Fruit fly (Drosophila melanogaster) whole organism, embryonic: Measurements from ENCODE around the gene CG4950.

Source experiments
- ATbp ChIP-seq: fragments of 200-800 bp; sonication (Bioruptor generic); optimal IDR thresholded peaks from 2 replicates; lab custom pipeline; 2017; ENCODE audit warnings: missing biosample characterization, mild to moderate bottlenecking, missing genetic modification characterization, missing genetic modification reagents
- BEAF-32 ChIP-seq: fragments of 200-800 bp; sonication (Bioruptor generic); optimal IDR thresholded peaks from 3 replicates; lab custom pipeline; 2017; ENCODE audit warnings: missing biosample characterization, missing genetic modification characterization, mild to moderate bottlenecking, moderate library complexity, missing genetic modification reagents
- CG10147 ChIP-seq: fragments of 200-800 bp; sonication (Bioruptor generic); optimal IDR thresholded peaks from 2 replicates; lab custom pipeline; 2019; ENCODE audit warnings: missing biosample characterization, mild to moderate bottlenecking, missing genetic modification characterization, moderate library complexity
- CG10209 ChIP-seq: fragments of 200-800 bp; sonication (Bioruptor generic); optimal IDR thresholded peaks from 3 replicates; lab custom pipeline; 2017; ENCODE audit warnings: missing biosample characterization, mild to moderate bottlenecking, missing genetic modification characterization, missing genetic modification reagents
- CG10565 ChIP-seq: fragments of 200-800 bp; sonication (Bioruptor generic); optimal IDR thresholded peaks from 3 replicates; lab custom pipeline; 2016; ENCODE audit warnings: missing biosample characterization, mild to moderate bottlenecking, missing genetic modification characterization
- CG10654 ChIP-seq: fragments of 200-800 bp; sonication (Bioruptor generic); optimal IDR thresholded peaks from 2 replicates; lab custom pipeline; 2016; ENCODE audit warnings: missing biosample characterization, missing genetic modification characterization
- CG11085 ChIP-seq: fragments of 200-800 bp; sonication (Bioruptor generic); IDR thresholded peaks from 2 replicates; pipeline ENCODE4 v1.3.6; 2022; ENCODE audit warnings: missing biosample characterization, missing genetic modification characterization
- CG11723 ChIP-seq: fragments of 200-800 bp; sonication (Bioruptor generic); optimal IDR thresholded peaks from 2 replicates; lab custom pipeline; 2017; ENCODE audit warnings: missing biosample characterization, mild to moderate bottlenecking, missing genetic modification characterization
- CG12155 ChIP-seq: fragments of 200-800 bp; sonication (Bioruptor generic); optimal IDR thresholded peaks from 3 replicates; lab custom pipeline; 2016; ENCODE audit warnings: missing biosample characterization, missing genetic modification characterization
- CG14441 ChIP-seq: fragments of 200-800 bp; sonication (Bioruptor generic); IDR thresholded peaks from 2 replicates; pipeline ENCODE4 v1.3.6; 2022; ENCODE audit warnings: missing biosample characterization, missing genetic modification characterization
- CG14667 ChIP-seq: fragments of 200-800 bp; sonication (Bioruptor generic); IDR thresholded peaks from 2 replicates; pipeline ENCODE4 v1.3.6; 2022; ENCODE audit warnings: missing biosample characterization, missing genetic modification characterization
- CG14860 ChIP-seq: fragments of 200-800 bp; sonication (Bioruptor generic); IDR thresholded peaks from 3 replicates; pipeline ENCODE4 v1.3.6; 2022; ENCODE audit warnings: missing biosample characterization, missing genetic modification characterization; ENCODE audit not compliant: partially characterized antibody
- CG15011 ChIP-seq: fragments of 200-800 bp; sonication (Bioruptor generic); optimal IDR thresholded peaks from 3 replicates; lab custom pipeline; 2018; ENCODE audit warnings: missing biosample characterization, mild to moderate bottlenecking, missing genetic modification characterization
- CG15514 ChIP-seq: fragments of 200-800 bp; sonication (Bioruptor generic); optimal IDR thresholded peaks from 3 replicates; lab custom pipeline; 2017; ENCODE audit warnings: missing biosample characterization, missing genetic modification characterization, mild to moderate bottlenecking, moderate library complexity, missing genetic modification reagents
- CG32532 ChIP-seq: fragments of 200-800 bp; sonication (Bioruptor generic); IDR thresholded peaks from 2 replicates; pipeline ENCODE4 v1.3.6; 2022; ENCODE audit warnings: missing biosample characterization, missing genetic modification characterization
- CG4820 ChIP-seq: fragments of 200-800 bp; sonication (Bioruptor generic); optimal IDR thresholded peaks from 3 replicates; lab custom pipeline; 2016; ENCODE audit warnings: missing biosample characterization, missing genetic modification characterization
- CG6791 ChIP-seq: fragments of 200-800 bp; sonication (Bioruptor generic); IDR thresholded peaks from 3 replicates; pipeline ENCODE4 v1.3.6; 2022; ENCODE audit warnings: missing biosample characterization, missing genetic modification characterization; ENCODE audit not compliant: partially characterized antibody
- CG7745 ChIP-seq: fragments of 200-800 bp; sonication (Bioruptor generic); optimal IDR thresholded peaks from 2 replicates; lab custom pipeline; 2018; ENCODE audit warnings: missing biosample characterization, mild to moderate bottlenecking, missing genetic modification characterization, moderate library complexity
- CG8281 ChIP-seq: fragments of 200-800 bp; sonication (Bioruptor generic); optimal IDR thresholded peaks from 2 replicates; lab custom pipeline; 2018; ENCODE audit warnings: missing biosample characterization, mild to moderate bottlenecking, missing genetic modification characterization, moderate library complexity
- CG9876 ChIP-seq: fragments of 200-800 bp; sonication (Bioruptor generic); optimal IDR thresholded peaks from 2 replicates; lab custom pipeline; 2016; ENCODE audit warnings: missing biosample characterization, missing genetic modification characterization
- Chrac-16 ChIP-seq: fragments of 200-800 bp; sonication (Bioruptor generic); optimal IDR thresholded peaks from 3 replicates; lab custom pipeline; 2016; ENCODE audit warnings: missing biosample characterization, missing genetic modification characterization
- D ChIP-seq, 2 experiments: fragments of 200-800 bp in 1 of 2; fragments of >200 bp in 1 of 2; sonication (Bioruptor generic) in 1 of 2; optimal IDR thresholded peaks; 2 replicates in 1 of 2; 3 replicates in 1 of 2; lab custom pipeline; 2017; ENCODE audit warnings: mild to moderate bottlenecking in 1 of 2, missing biosample characterization in 1 of 2, missing genetic modification characterization in 1 of 2, missing genetic modification reagents in 1 of 2
- Hand ChIP-seq: fragments of 200-800 bp; sonication (Bioruptor generic); optimal IDR thresholded peaks from 2 replicates; lab custom pipeline; 2017; ENCODE audit warnings: mild to moderate bottlenecking, missing biosample characterization, missing genetic modification reagents, missing genetic modification characterization
- MTF-1 ChIP-seq: fragments of 200-800 bp; sonication (Bioruptor generic); optimal IDR thresholded peaks from 2 replicates; lab custom pipeline; 2018; ENCODE audit warnings: missing biosample characterization, mild to moderate bottlenecking, missing genetic modification characterization, borderline replicate concordance
- Med ChIP-seq: fragments of 200-800 bp; sonication (Bioruptor generic); peaks from one replicate; lab custom pipeline; 2016; ENCODE audit warnings: missing biosample characterization, missing genetic modification characterization, mild to moderate bottlenecking, inconsistent platforms, moderate library complexity
- Rfx ChIP-seq: fragments of 200-800 bp; sonication (Bioruptor generic); IDR thresholded peaks from 2 replicates; pipeline ENCODE4 v1.3.6; 2022; ENCODE audit warnings: missing biosample characterization, missing genetic modification characterization
- Sox100B ChIP-seq: fragments of 200-800 bp; sonication (Bioruptor generic); optimal IDR thresholded peaks from 3 replicates; lab custom pipeline; 2018; ENCODE audit warnings: missing biosample characterization, mild to moderate bottlenecking, missing genetic modification characterization
- Ssrp ChIP-seq: fragments of 200-800 bp; sonication (Bioruptor generic); optimal IDR thresholded peaks from 2 replicates; lab custom pipeline; 2018; ENCODE audit warnings: missing biosample characterization, mild to moderate bottlenecking, missing genetic modification characterization, moderate library complexity
- Xbp1 ChIP-seq: fragments of 200-800 bp; sonication (Bioruptor generic); optimal IDR thresholded peaks from 3 replicates; lab custom pipeline; 2016; ENCODE audit warnings: missing biosample characterization, mild to moderate bottlenecking, missing genetic modification characterization
- bcd ChIP-seq: fragments of 200-800 bp; sonication (Bioruptor generic); optimal IDR thresholded peaks from 2 replicates; lab custom pipeline; 2017; ENCODE audit warnings: missing biosample characterization, mild to moderate bottlenecking, missing genetic modification characterization
- bigmax ChIP-seq: fragments of 200-800 bp; sonication (Bioruptor generic); optimal IDR thresholded peaks from 2 replicates; lab custom pipeline; 2018; ENCODE audit warnings: missing biosample characterization, mild to moderate bottlenecking, missing genetic modification characterization
- chif ChIP-seq, 2 experiments: fragments of 200-800 bp; sonication (Bioruptor generic); optimal IDR thresholded peaks; 3 replicates each; lab custom pipeline; 2016; ENCODE audit warnings: missing biosample characterization in 2 of 2, missing genetic modification characterization in 2 of 2
- eve ChIP-seq, 2 experiments: fragments of >200 bp; optimal IDR thresholded peaks; 2 replicates each; lab custom pipeline; 2017; ENCODE audit warnings: missing biosample characterization in 2 of 2, missing genetic modification characterization in 2 of 2
- fru ChIP-seq: fragments of >200 bp; optimal IDR thresholded peaks from 2 replicates; lab custom pipeline; 2017
- gem ChIP-seq: fragments of 200-800 bp; sonication (Bioruptor generic); optimal IDR thresholded peaks from 2 replicates; lab custom pipeline; 2019; ENCODE audit warnings: missing biosample characterization, mild to moderate bottlenecking, missing genetic modification characterization, moderate library complexity
- hb ChIP-seq: fragments of 200-800 bp; sonication (Bioruptor generic); IDR thresholded peaks from 3 replicates; pipeline ENCODE4 v1.3.6; 2022; ENCODE audit warnings: missing biosample characterization, missing genetic modification characterization; ENCODE audit not compliant: partially characterized antibody
- ind ChIP-seq: fragments of 200-800 bp; sonication (Bioruptor generic); optimal IDR thresholded peaks from 3 replicates; lab custom pipeline; 2016; ENCODE audit warnings: missing biosample characterization, missing genetic modification characterization
- insv ChIP-seq, 2 experiments: fragments of 200-800 bp; sonication (Bioruptor generic); optimal IDR thresholded peaks; 3 replicates each; lab custom pipeline; 2016 to 2018; ENCODE audit warnings: missing biosample characterization in 2 of 2, missing genetic modification characterization in 2 of 2
- inv ChIP-seq: fragments of 200-800 bp; sonication (Bioruptor generic); IDR thresholded peaks from 2 replicates; pipeline ENCODE4 v1.3.6; 2022; ENCODE audit warnings: missing biosample characterization, missing genetic modification characterization; ENCODE audit not compliant: partially characterized antibody
- lilli ChIP-seq: fragments of 200-800 bp; sonication (Bioruptor generic); optimal IDR thresholded peaks from 3 replicates; lab custom pipeline; 2016; ENCODE audit warnings: missing biosample characterization, missing genetic modification characterization
- maf-S ChIP-seq: fragments of 200-800 bp; sonication (Bioruptor generic); optimal IDR thresholded peaks from 2 replicates; lab custom pipeline; 2016; ENCODE audit warnings: missing biosample characterization, missing genetic modification characterization
- p53 ChIP-seq: fragments of 200-800 bp; sonication (Bioruptor generic); optimal IDR thresholded peaks from 2 replicates; lab custom pipeline; 2016; ENCODE audit warnings: missing biosample characterization, missing genetic modification characterization
- sens ChIP-seq: fragments of 200-800 bp; sonication (Bioruptor generic); peaks from one replicate; lab custom pipeline; 2016; ENCODE audit warnings: missing biosample characterization, missing genetic modification characterization
- shn ChIP-seq: fragments of 200-800 bp; sonication (Bioruptor generic); optimal IDR thresholded peaks from 3 replicates; lab custom pipeline; 2016; ENCODE audit warnings: missing biosample characterization, missing genetic modification characterization
- sim ChIP-seq: fragments of 200-800 bp; sonication (Bioruptor generic); IDR thresholded peaks from 2 replicates; pipeline ENCODE4 v1.3.6; 2022; ENCODE audit warnings: missing biosample characterization, missing genetic modification characterization
- sob ChIP-seq: fragments of 200-800 bp; sonication (Bioruptor generic); IDR thresholded peaks from 2 replicates; pipeline ENCODE4 v1.3.6; 2022; ENCODE audit warnings: missing biosample characterization, missing genetic modification characterization
- toy ChIP-seq: fragments of 200-800 bp; sonication (Bioruptor generic); IDR thresholded peaks from 2 replicates; pipeline ENCODE4 v1.3.6; 2022; ENCODE audit warnings: missing biosample characterization, missing genetic modification characterization
- zen ChIP-seq: fragments of 200-800 bp; sonication (Bioruptor generic); optimal IDR thresholded peaks from 3 replicates; lab custom pipeline; 2018; ENCODE audit warnings: missing biosample characterization, mild to moderate bottlenecking, missing genetic modification characterization, moderate library complexity
- zen2 ChIP-seq: fragments of 200-800 bp; sonication (Bioruptor generic); IDR thresholded peaks from 3 replicates; pipeline ENCODE4 v1.3.6; 2022; ENCODE audit warnings: missing biosample characterization, missing genetic modification characterization; ENCODE audit not compliant: partially characterized antibody

Gene CG4950

DNA sequence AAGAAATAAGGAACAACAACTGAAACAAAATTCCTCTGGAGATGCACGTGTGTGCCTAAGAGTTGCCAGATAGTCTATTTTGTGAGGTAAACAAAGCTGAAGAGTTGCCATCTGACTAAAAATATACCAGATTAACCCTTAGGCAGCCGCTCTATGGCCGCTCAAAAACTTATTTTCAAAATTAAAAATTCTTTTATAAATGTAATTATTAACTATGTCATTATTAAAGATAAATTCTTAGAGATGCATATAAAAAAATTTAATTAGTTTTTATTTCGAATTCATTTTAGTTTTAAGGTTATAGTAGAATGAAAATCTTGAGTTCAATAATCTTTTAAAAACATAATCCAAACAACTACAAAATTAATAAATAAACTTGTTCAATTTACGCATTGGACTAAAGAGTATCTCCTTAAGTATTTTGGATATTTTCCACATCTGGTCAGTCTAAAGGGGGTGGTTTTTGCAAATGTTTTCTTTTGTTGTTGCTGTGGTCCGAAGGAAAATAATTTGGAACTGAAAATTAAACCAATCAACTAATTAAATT, 39.2 kb downstream of the CG4950 start, which contains the start of gene Tmx3 (continued):
- TF ChIP-seq zen (tag; lab: Kevin White, UChicago) (peak; percentile 89), CG11085 (peak; percentile 92), bigmax (GFP tag; lab: Kevin White, UChicago) (no peak), CG32532 (GFP tag; lab: Robert Waterston, UW) (peak; percentile 96), insv (GFP tag; optimal IDR thresholded peaks at IDR 0.05; lab: Kevin White, UChicago) (peak in 1 of 2 experiments; percentile 58), sim (0 out of 2 replicates have a peak, but pooled peaks have one; percentile 50), CG10147 (GFP tag; lab: Kevin White, UChicago) (peak; percentile 88), MTF-1 (GFP tag; lab: Kevin White, UChicago) (no peak), zen2 (GFP tag; lab: Robert Waterston, UW) (no peak), maf-S (GFP tag; lab: Kevin White, UChicago) (peak; percentile 49), CG11723 (no peak), ATbp (GFP tag; lab: Kevin White, UChicago) (peak; percentile 50), CG9876 (no peak), CG8281 (tag; lab: Kevin White, UChicago) (peak; percentile 50), hb (GFP tag; lab: Robert Waterston, UW) (no peak), Chrac-16 (peak; percentile 86), ind (GFP tag; lab: Kevin White, UChicago) (peak; percentile 82), CG7745 (tag; lab: Kevin White, UChicago) (no peak), CG6791 (no peak), lilli (GFP tag; lab: Kevin White, UChicago) (peak; percentile 82), D (optimal IDR thresholded peaks at IDR 0.05; lab: Kevin White, UChicago) (no peak), D (GFP tag; optimal IDR thresholded peaks at IDR 0.05; lab: Kevin White, UChicago) (peak; percentile 68), toy (GFP tag; lab: Robert Waterston, UW) (peak; percentile 72; the same call in 1 of the 2 replicates), CG14441 (GFP tag; lab: Robert Waterston, UW) (peak; percentile 94), CG4820 (GFP tag; lab: Kevin White, UChicago) (peak; percentile 87), sens (GFP tag; lab: Kevin White, UChicago) (peak; percentile 92), Med (peak; percentile 94), Hand (peak; percentile 41), CG14860 (no peak), shn (GFP tag; lab: Kevin White, UChicago) (peak; percentile 17), Xbp1 (peak; percentile 93), eve (GFP tag; optimal IDR thresholded peaks at IDR 0.05; lab: Kevin White, UChicago) (no peak), CG10209 (GFP tag; lab: Kevin White, UChicago) (peak; percentile 90), CG10654 (GFP tag; lab: Kevin White, UChicago) (peak; percentile 87), Rfx (GFP tag; lab: Robert Waterston, UW) (peak; percentile 95), Ssrp (peak; percentile 92), bcd (peak; percentile 86), Sox100B (GFP tag; lab: Kevin White, UChicago) (peak; percentile 75), CG15011 (GFP tag; lab: Kevin White, UChicago) (peak; percentile 54), CG15514 (GFP tag; lab: Kevin White, UChicago) (peak; percentile 69), p53 (no peak), CG14667 (GFP tag; lab: Robert Waterston, UW) (peak; percentile 86), chif (GFP tag; optimal IDR thresholded peaks at IDR 0.05; lab: Kevin White, UChicago) (peak; percentile 42 to 45), CG12155 (GFP tag; lab: Kevin White, UChicago) (peak; percentile 87), fru (no peak), gem (tag; lab: Kevin White, UChicago) (peak; percentile 96), CG10565 (GFP tag; lab: Kevin White, UChicago) (no peak), sob (GFP tag; lab: Robert Waterston, UW) (peak; percentile 95), BEAF-32 (GFP tag; lab: Kevin White, UChicago) (peak; percentile 28), inv (GFP tag; lab: Robert Waterston, UW) (no peak)
